Worm (Caenorhabditis elegans) whole organism, late embryonic: ENCODE data around the gene K05F6.4.

Source experiments
- C08G9.2 ChIP-seq: sonication (generic microtip); optimal IDR thresholded peaks from 2 replicates; lab custom pipeline; 2016; ENCODE audit warnings: mild to moderate bottlenecking, missing genetic modification characterization, moderate library complexity, missing compliant biosample characterization
- F13H6.1 ChIP-seq: sonication (generic microtip); optimal IDR thresholded peaks from 2 replicates; lab custom pipeline; 2016; ENCODE audit warnings: missing genetic modification characterization, missing compliant biosample characterization
- ahr-1 ChIP-seq: sonication (generic microtip); optimal IDR thresholded peaks from 2 replicates; lab custom pipeline; 2016; ENCODE audit warnings: missing genetic modification characterization, missing compliant biosample characterization
- ama-1 ChIP-seq: fragments of 150-350 bp; optimal IDR thresholded peaks from 2 replicates; lab custom pipeline; 2014
- elt-2 ChIP-seq: sonication (generic microtip); optimal IDR thresholded peaks from 2 replicates; lab custom pipeline; 2016; ENCODE audit warnings: missing genetic modification reagents, missing genetic modification characterization, missing compliant biosample characterization
- fkh-10 ChIP-seq: fragments of 150-350 bp; optimal IDR thresholded peaks from 2 replicates; lab custom pipeline; 2014; ENCODE audit warnings: missing biosample characterization, missing genetic modification reagents, missing genetic modification characterization
- hlh-30 ChIP-seq: sonication (generic microtip); optimal IDR thresholded peaks from 2 replicates; lab custom pipeline; 2017; ENCODE audit warnings: antibody characterized with exemption, missing genetic modification characterization, missing compliant biosample characterization; ENCODE audit not compliant: insufficient read depth
- hlh-8 ChIP-seq: sonication (generic microtip); optimal IDR thresholded peaks from 2 replicates; lab custom pipeline; 2016; ENCODE audit warnings: missing genotype, missing genetic modification characterization, missing compliant biosample characterization
- mec-3 ChIP-seq: sonication (generic microtip); optimal IDR thresholded peaks from 2 replicates; lab custom pipeline; 2016; ENCODE audit warnings: borderline replicate concordance, missing genetic modification characterization, missing compliant biosample characterization
- nfya-1 ChIP-seq: sonication (generic microtip); optimal IDR thresholded peaks from 2 replicates; lab custom pipeline; 2017; ENCODE audit warnings: missing genetic modification characterization, mild to moderate bottlenecking, missing compliant biosample characterization, antibody characterized with exemption, moderate library complexity
- nhr-11 ChIP-seq: fragments of 150-350 bp; optimal IDR thresholded peaks from 2 replicates; lab custom pipeline; 2014; ENCODE audit warnings: missing biosample characterization, missing genetic modification characterization
- rnt-1 ChIP-seq: sonication (generic microtip); optimal IDR thresholded peaks from 2 replicates; lab custom pipeline; 2016; ENCODE audit warnings: missing genetic modification characterization, missing compliant biosample characterization
- unc-86 ChIP-seq: sonication (generic microtip); optimal IDR thresholded peaks from 2 replicates; lab custom pipeline; 2016; ENCODE audit warnings: missing genetic modification characterization, missing compliant biosample characterization

- TF ChIP-seq rnt-1 (tag; lab: Kevin White, UChicago): no peak
- TF ChIP-seq ama-1 (lab: Kevin White, UChicago): no peak
- no peak for TF ChIP-seq C08G9.2
- TF ChIP-seq hlh-8 (tag; lab: Kevin White, UChicago): no peak
- TF ChIP-seq ahr-1 (tag; lab: Kevin White, UChicago): no peak
- no peak for TF ChIP-seq hlh-30
- TF ChIP-seq elt-2 (tag; lab: Kevin White, UChicago): no peak
- TF ChIP-seq F13H6.1 (tag; lab: Kevin White, UChicago): no peak
- no peak for TF ChIP-seq nhr-11 (tag; lab: Kevin White, UChicago)
- no peak for TF ChIP-seq nfya-1 (tag; lab: Kevin White, UChicago)
- no peak for TF ChIP-seq mec-3
- TF ChIP-seq fkh-10 (GFP tag; lab: Kevin White, UChicago): no peak
- no peak for TF ChIP-seq unc-86 (tag; lab: Kevin White, UChicago)
Observed at ce11 chrII:1519867-1520266, 23.4 kb upstream of the K05F6.4 start.
